Worm (Caenorhabditis elegans) whole organism, late embryonic: ENCODE measurements around the gene sec-10.

Experiments used
- F13H6.1 ChIP-seq: sonication (generic microtip); optimal IDR thresholded peaks from 2 replicates; lab custom pipeline; 2016; ENCODE audit warnings: missing genetic modification characterization, missing compliant biosample characterization
- Y22D7AL.16 ChIP-seq: sonication (generic microtip); optimal IDR thresholded peaks from 2 replicates; lab custom pipeline; 2016; ENCODE audit warnings: missing genetic modification characterization, missing compliant biosample characterization
- ama-1 ChIP-seq: fragments of 150-350 bp; optimal IDR thresholded peaks from 2 replicates; lab custom pipeline; 2014
- ceh-22 ChIP-seq: sonication (generic microtip); optimal IDR thresholded peaks from 2 replicates; lab custom pipeline; 2017; ENCODE audit warnings: missing biosample characterization, missing genetic modification characterization
- ceh-9 ChIP-seq: sonication (generic microtip); optimal IDR thresholded peaks from 2 replicates; lab custom pipeline; 2016; ENCODE audit warnings: mild to moderate bottlenecking, missing genetic modification characterization, inconsistent platforms, missing compliant biosample characterization
- eyg-1 ChIP-seq: sonication (generic microtip); optimal IDR thresholded peaks from 2 replicates; lab custom pipeline; 2016; ENCODE audit warnings: missing genotype, missing genetic modification characterization, missing compliant biosample characterization
- fkh-10 ChIP-seq: fragments of 150-350 bp; optimal IDR thresholded peaks from 2 replicates; lab custom pipeline; 2014; ENCODE audit warnings: missing biosample characterization, missing genetic modification reagents, missing genetic modification characterization
- nfya-1 ChIP-seq: sonication (generic microtip); optimal IDR thresholded peaks from 2 replicates; lab custom pipeline; 2017; ENCODE audit warnings: missing genetic modification characterization, mild to moderate bottlenecking, missing compliant biosample characterization, antibody characterized with exemption, moderate library complexity
- nhr-11 ChIP-seq: fragments of 150-350 bp; optimal IDR thresholded peaks from 2 replicates; lab custom pipeline; 2014; ENCODE audit warnings: missing biosample characterization, missing genetic modification characterization
- odd-2 ChIP-seq: sonication (generic microtip); optimal IDR thresholded peaks from 2 replicates; lab custom pipeline; 2017; ENCODE audit warnings: antibody characterized with exemption, mild to moderate bottlenecking, missing genetic modification characterization, missing compliant biosample characterization
- pha-4 ChIP-seq: fragments of 150-350 bp; optimal IDR thresholded peaks from 2 replicates; lab custom pipeline; 2018; ENCODE audit warnings: missing biosample characterization, missing genetic modification reagents, missing genetic modification characterization
- pqm-1 ChIP-seq: sonication (generic microtip); optimal IDR thresholded peaks from 2 replicates; lab custom pipeline; 2016; ENCODE audit warnings: missing genetic modification characterization, missing compliant biosample characterization
- sox-2 ChIP-seq: fragments of 200-800 bp; sonication (Bioruptor generic); IDR thresholded peaks from 2 replicates; pipeline ENCODE4 v1.3.6; 2022; ENCODE audit warnings: missing genetic modification reagents, missing genetic modification characterization, missing compliant biosample characterization
- unc-3 ChIP-seq, 2 experiments: fragments of 200-800 bp in 1 of 2; sonication (Bioruptor generic) in 1 of 2; sonication (generic microtip) in 1 of 2; conservative IDR thresholded peaks in 1 of 2; optimal IDR thresholded peaks in 1 of 2; 2 replicates each; pipeline versions ENCODE4 v1.3.6 to Lab custom; 2016 to 2022; ENCODE audit warnings: missing compliant biosample characterization in 2 of 2, missing genetic modification characterization in 2 of 2, missing genetic modification reagents in 1 of 2

ce11 chrIV:7794709-7795108 lies 12.4 kb upstream of the sec-10 start, which contains the start of gene ntp-1:
- TF ChIP-seq odd-2 (tag; lab: Kevin White, UChicago) (no peak), sox-2 (GFP tag; lab: Robert Waterston, UW) (no peak), nhr-11 (tag; lab: Kevin White, UChicago) (no peak), eyg-1 (no peak), ama-1 (lab: Kevin White, UChicago) (no peak), ceh-9 (tag; lab: Kevin White, UChicago) (no peak), pqm-1 (tag; lab: Kevin White, UChicago) (no peak), nfya-1 (tag; lab: Kevin White, UChicago) (no peak), fkh-10 (GFP tag; lab: Kevin White, UChicago) (no peak), pha-4 (no peak), Y22D7AL.16 (tag; lab: Kevin White, UChicago) (no peak), ceh-22 (tag; lab: Kevin White, UChicago) (no peak), unc-3 (GFP tag; conservative IDR thresholded peaks at IDR 0.05; lab: Robert Waterston, UW) (no peak), unc-3 (tag; optimal IDR thresholded peaks at IDR 0.05; lab: Kevin White, UChicago) (no peak), F13H6.1 (no peak)
